Fruit fly (Drosophila melanogaster): ENCODE measurements around the gene mira.

The mira gene

dm6 chr3R:19889603-19890187 lies 45.2 kb downstream of the mira start:
- peak; percentile 65 for TF ChIP-seq CG14655 (GFP tag; optimal IDR thresholded peaks at IDR 0.05)
- TF ChIP-seq Snoo (tag; optimal IDR thresholded peaks at IDR 0.05) = no peak
- TF ChIP-seq CG10348 (GFP tag; IDR thresholded peaks at IDR 0.05) = no peak
- TF ChIP-seq CG4496 (GFP tag; IDR thresholded peaks at IDR 0.05) = 0 out of 3 replicates have a peak, but pooled peaks have one; percentile 7
- TF ChIP-seq Pif1B (GFP tag; optimal IDR thresholded peaks at IDR 0.05) = no peak
- peak; percentile 16 for TF ChIP-seq CG8159 (tag; optimal IDR thresholded peaks at IDR 0.05)
- TF ChIP-seq CG8301 (tag; optimal IDR thresholded peaks at IDR 0.05) = peak; percentile 52
- no peak for TF ChIP-seq EcR (GFP tag; optimal IDR thresholded peaks at IDR 0.05)

dm6 chr3R:19888156-19888784 lies 46.6 kb downstream of the mira start, which contains the start of gene ninaE:
ninaE (minus strand) TSS chr3R:19888206.
- no peak for TF ChIP-seq CG9948 (tag; optimal IDR thresholded peaks at IDR 0.05)
- no peak for TF ChIP-seq Pif1A (GFP tag; optimal IDR thresholded peaks at IDR 0.05)
- TF ChIP-seq Ets98B (GFP tag; IDR thresholded peaks at IDR 0.05) = no peak
